Fruit fly (Drosophila melanogaster): ENCODE results near the gene CG7886.

The CG7886 gene

dm6 chr3R:14590753-14591535 is 51.4 kb downstream of the CG7886 start (continued):
- TF ChIP-seq CG18599 (GFP tag; optimal IDR thresholded peaks at IDR 0.05) (peak; percentile 72), Spps (tag; optimal IDR thresholded peaks at IDR 0.05) (peak; percentile 93), unc-4 (GFP tag; IDR thresholded peaks at IDR 0.05; ENCODE audit: partially characterized antibody) (no peak), bsh (GFP tag; optimal IDR thresholded peaks at IDR 0.05) (peak; percentile 59 to 94), CG5953 (GFP tag; IDR thresholded peaks at IDR 0.05) (no peak; the same call in 1 of the 2 replicates), Med (GFP tag) (peak; percentile 58), tup (GFP tag; optimal IDR thresholded peaks at IDR 0.05) (no peak), CG15601 (tag; optimal IDR thresholded peaks at IDR 0.05) (peak; percentile 94), HHEX (GFP tag; optimal IDR thresholded peaks at IDR 0.05) (peak; percentile 72), CG6683 (GFP tag; optimal IDR thresholded peaks at IDR 0.05) (no peak), mam (GFP tag; optimal IDR thresholded peaks at IDR 0.05) (no peak), CG10147 (GFP tag; optimal IDR thresholded peaks at IDR 0.05) (peak; percentile 73), CG4404 (GFP tag; IDR thresholded peaks at IDR 0.05) (peak; percentile 91), Ada2b (GFP tag; IDR thresholded peaks at IDR 0.05) (peak; percentile 65), HLHmδ (GFP tag; optimal IDR thresholded peaks at IDR 0.05) (peak; percentile 54), CG31388 (GFP tag; optimal IDR thresholded peaks at IDR 0.05) (peak; percentile 59), wdn (GFP tag; IDR thresholded peaks at IDR 0.05) (no peak), Six4 (GFP tag; optimal IDR thresholded peaks at IDR 0.05) (peak; percentile 80), emc (GFP tag; optimal IDR thresholded peaks at IDR 0.05) (no peak), Aef1 (GFP tag; IDR thresholded peaks at IDR 0.05) (peak; percentile 19; the same call in 1 of the 3 replicates), twi (tag; optimal IDR thresholded peaks at IDR 0.05) (peak; percentile 98), Hsf (GFP tag; optimal IDR thresholded peaks at IDR 0.05) (peak; percentile 57), vnd (GFP tag; IDR thresholded peaks at IDR 0.05; ENCODE audit: partially characterized antibody) (no peak), crol (GFP tag; IDR thresholded peaks at IDR 0.05) (no peak), CG10543 (GFP tag; optimal IDR thresholded peaks at IDR 0.05) (peak; percentile 28), jing (GFP tag; optimal IDR thresholded peaks at IDR 0.05) (peak; percentile 57), dpn (GFP tag; optimal IDR thresholded peaks at IDR 0.05) (peak in 1 of 2 experiments; percentile 81), CG5180 (GFP tag; optimal IDR thresholded peaks at IDR 0.05) (peak; percentile 64), knrl (GFP tag; IDR thresholded peaks at IDR 0.05; ENCODE audit: partially characterized antibody) (no peak), toy (GFP tag; IDR thresholded peaks at IDR 0.05) (no peak), Dbx (GFP tag; IDR thresholded peaks at IDR 0.05) (no peak), az2 (GFP tag; optimal IDR thresholded peaks at IDR 0.05) (peak; percentile 93), CG12219 (GFP tag; optimal IDR thresholded peaks at IDR 0.05) (peak; percentile 67), chm (GFP tag; IDR thresholded peaks at IDR 0.05) (peak; percentile 21; the same call in 1 of the 2 replicates), CG10654 (GFP tag; optimal IDR thresholded peaks at IDR 0.05) (peak; percentile 63), CG10209 (GFP tag; optimal IDR thresholded peaks at IDR 0.05) (peak; percentile 88), HLH4C (GFP tag; IDR thresholded peaks at IDR 0.05; ENCODE audit: partially characterized antibody) (no peak), disco-r (GFP tag; optimal IDR thresholded peaks at IDR 0.05) (no peak), Pdp1 (GFP tag; optimal IDR thresholded peaks at IDR 0.05) (peak; percentile 28 to 54), pita (GFP tag; optimal IDR thresholded peaks at IDR 0.05) (no peak), esg (GFP tag; conservative IDR thresholded peaks at IDR 0.05) (peak; percentile 64), Neu2 (GFP tag; optimal IDR thresholded peaks at IDR 0.05; ENCODE audit: borderline replicate concordance) (no peak), sd (tag; optimal IDR thresholded peaks at IDR 0.05) (peak; percentile 40), CG6689 (GFP tag; IDR thresholded peaks at IDR 0.05) (peak; percentile 85), CG13624 (GFP tag; optimal IDR thresholded peaks at IDR 0.05) (no peak), CG14965 (GFP tag; optimal IDR thresholded peaks at IDR 0.05; ENCODE audit: borderline replicate concordance) (no peak), oc (tag; optimal IDR thresholded peaks at IDR 0.05) (peak; percentile 74), CG6791 (GFP tag; IDR thresholded peaks at IDR 0.05; ENCODE audit: partially characterized antibody) (no peak)

Data from whole organism, embryonic.